Worm (Caenorhabditis elegans) whole organism, mixed stage, embryonic: Measurements from ENCODE around the gene F54D10.8.

Experiments
- M03D4.4 ChIP-seq: sonication (generic microtip); optimal IDR thresholded peaks from 2 replicates; lab custom pipeline; 2017; ENCODE audit warnings: mild to moderate bottlenecking, missing genetic modification characterization, missing compliant biosample characterization
- bed-3 ChIP-seq: fragments of 200-800 bp; sonication (Bioruptor generic); optimal IDR thresholded peaks from 3 replicates; lab custom pipeline; 2018; ENCODE audit warnings: mild to moderate bottlenecking, missing genetic modification characterization, moderate library complexity, missing compliant biosample characterization
- blmp-1 ChIP-seq: fragments of 150-350 bp; optimal IDR thresholded peaks from 2 replicates; lab custom pipeline; 2014; ENCODE audit warnings: missing biosample characterization, missing genetic modification characterization
- ceh-83 ChIP-seq: fragments of 200-800 bp; sonication (Bioruptor generic); optimal IDR thresholded peaks from 2 replicates; lab custom pipeline; 2018; ENCODE audit warnings: mild to moderate bottlenecking, missing genetic modification characterization, missing compliant biosample characterization
- drap-1 ChIP-seq: fragments of 200-800 bp; sonication (Bioruptor generic); optimal IDR thresholded peaks from 3 replicates; lab custom pipeline; 2018; ENCODE audit warnings: mild to moderate bottlenecking, missing genetic modification characterization, missing compliant biosample characterization
- flh-1 ChIP-seq: fragments of 200-800 bp; sonication (Bioruptor generic); optimal IDR thresholded peaks from 2 replicates; lab custom pipeline; 2018; ENCODE audit warnings: mild to moderate bottlenecking, missing genetic modification characterization, moderate library complexity, missing compliant biosample characterization
- ham-2 ChIP-seq: fragments of 200-800 bp; sonication (Bioruptor generic); optimal IDR thresholded peaks from 2 replicates; lab custom pipeline; 2018; ENCODE audit warnings: mild to moderate bottlenecking, missing genetic modification characterization, missing compliant biosample characterization
- hlh-1 ChIP-seq: fragments of 150-350 bp; optimal IDR thresholded peaks from 2 replicates; lab custom pipeline; 2014; ENCODE audit warnings: missing biosample characterization, missing genetic modification reagents, missing genetic modification characterization
- lin-32 ChIP-seq: fragments of 200-800 bp; sonication (Bioruptor generic); optimal IDR thresholded peaks from 2 replicates; lab custom pipeline; 2018; ENCODE audit warnings: mild to moderate bottlenecking, missing genetic modification characterization, missing compliant biosample characterization
- lsy-2 ChIP-seq: fragments of 150-350 bp; optimal IDR thresholded peaks from 2 replicates; lab custom pipeline; 2014; ENCODE audit warnings: missing biosample characterization, missing genetic modification characterization
- mab-5 ChIP-seq: fragments of 150-350 bp; optimal IDR thresholded peaks from 2 replicates; lab custom pipeline; 2014; ENCODE audit warnings: missing biosample characterization, missing genetic modification characterization
- mep-1 ChIP-seq: fragments of 150-350 bp; optimal IDR thresholded peaks from 2 replicates; lab custom pipeline; 2017; ENCODE audit warnings: missing biosample characterization, missing genetic modification reagents, missing genetic modification characterization, inconsistent platforms
- mls-2 ChIP-seq: sonication (generic microtip); optimal IDR thresholded peaks from 2 replicates; lab custom pipeline; 2016; ENCODE audit warnings: mild to moderate bottlenecking, missing genetic modification characterization, moderate library complexity, missing compliant biosample characterization
- nhr-12 ChIP-seq: fragments of 150-350 bp; optimal IDR thresholded peaks from 2 replicates; lab custom pipeline; 2014; ENCODE audit warnings: missing biosample characterization, missing genetic modification characterization
- nhr-2 ChIP-seq: fragments of 150-350 bp; optimal IDR thresholded peaks from 2 replicates; lab custom pipeline; 2014; ENCODE audit warnings: missing biosample characterization, missing genetic modification characterization
- nhr-237 ChIP-seq: fragments of 150-350 bp; optimal IDR thresholded peaks from 2 replicates; lab custom pipeline; 2014; ENCODE audit warnings: missing biosample characterization, missing genetic modification characterization
- nhr-28 ChIP-seq: fragments of 150-350 bp; optimal IDR thresholded peaks from 2 replicates; lab custom pipeline; 2014; ENCODE audit warnings: missing biosample characterization, missing genetic modification characterization
- nhr-76 ChIP-seq: sonication (generic microtip); optimal IDR thresholded peaks from 2 replicates; lab custom pipeline; 2017; ENCODE audit warnings: missing biosample characterization, missing genetic modification characterization
- pha-4 ChIP-seq: fragments of 150-350 bp; optimal IDR thresholded peaks from 2 replicates; lab custom pipeline; 2018; ENCODE audit warnings: missing biosample characterization, missing genetic modification reagents, missing genetic modification characterization
- snpc-4 ChIP-seq: fragments of 150-350 bp; optimal IDR thresholded peaks from 2 replicates; lab custom pipeline; 2014; ENCODE audit warnings: missing biosample characterization, missing genetic modification characterization
- tbx-8 ChIP-seq: fragments of 200-800 bp; sonication (Bioruptor generic); optimal IDR thresholded peaks from 2 replicates; lab custom pipeline; 2018; ENCODE audit warnings: mild to moderate bottlenecking, missing genetic modification characterization, moderate library complexity, missing compliant biosample characterization
- unc-120 ChIP-seq: sonication (generic microtip); optimal IDR thresholded peaks from 2 replicates; lab custom pipeline; 2017; ENCODE audit warnings: missing genetic modification characterization, missing compliant biosample characterization; ENCODE audit not compliant: poor library complexity, severe bottlenecking
- unc-39 ChIP-seq: fragments of 150-350 bp; optimal IDR thresholded peaks from 2 replicates; lab custom pipeline; 2014; ENCODE audit warnings: missing biosample characterization, missing genetic modification characterization
- unc-62 ChIP-seq: fragments of 150-350 bp; optimal IDR thresholded peaks from 2 replicates; lab custom pipeline; 2014; ENCODE audit warnings: missing biosample characterization, missing genetic modification reagents, missing genetic modification characterization
- ztf-11 ChIP-seq: fragments of 150-350 bp; optimal IDR thresholded peaks from 2 replicates; lab custom pipeline; 2014; ENCODE audit warnings: missing biosample characterization, missing genetic modification characterization

The F54D10.8 gene

DNA sequence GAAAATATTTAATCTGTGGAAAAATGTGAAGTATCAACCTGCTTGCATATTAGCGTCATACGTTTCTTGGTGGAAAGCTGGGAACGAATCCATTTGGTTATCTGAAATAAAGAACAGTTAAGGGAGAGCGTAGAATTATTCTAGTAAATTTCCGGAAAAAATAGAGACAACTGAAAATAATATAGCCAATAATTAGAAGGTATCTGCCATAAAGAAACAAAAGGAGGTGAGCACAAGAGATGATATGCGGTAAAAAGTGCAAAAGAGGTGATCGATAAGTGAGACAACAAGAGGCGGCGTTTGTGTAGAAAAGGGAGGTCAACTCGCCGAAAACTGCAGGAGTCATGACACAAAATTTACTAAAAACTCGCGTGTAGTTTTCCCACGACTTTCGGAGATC, 48.2 kb downstream of the F54D10.8 start, which contains the start of gene T24E12.11:
Gene T24E12.11, minus strand, starts transcription at position 101 of the 400 bp plus-strand sequence.
- TF ChIP-seq M03D4.4 (tag; lab: Kevin White, UChicago) (no peak), lin-32 (GFP tag; lab: Kevin White, UChicago) (no peak), drap-1 (no peak), ham-2 (GFP tag; lab: Kevin White, UChicago) (no peak), bed-3 (no peak), ceh-83 (no peak), nhr-12 (tag; lab: Kevin White, UChicago) (no peak), tbx-8 (GFP tag; lab: Kevin White, UChicago) (no peak), snpc-4 (no peak), pha-4 (no peak), nhr-237 (tag; lab: Kevin White, UChicago) (no peak), flh-1 (GFP tag; lab: Kevin White, UChicago) (no peak), mls-2 (tag; lab: Kevin White, UChicago) (no peak), lsy-2 (tag; lab: Kevin White, UChicago) (no peak)

DNA sequence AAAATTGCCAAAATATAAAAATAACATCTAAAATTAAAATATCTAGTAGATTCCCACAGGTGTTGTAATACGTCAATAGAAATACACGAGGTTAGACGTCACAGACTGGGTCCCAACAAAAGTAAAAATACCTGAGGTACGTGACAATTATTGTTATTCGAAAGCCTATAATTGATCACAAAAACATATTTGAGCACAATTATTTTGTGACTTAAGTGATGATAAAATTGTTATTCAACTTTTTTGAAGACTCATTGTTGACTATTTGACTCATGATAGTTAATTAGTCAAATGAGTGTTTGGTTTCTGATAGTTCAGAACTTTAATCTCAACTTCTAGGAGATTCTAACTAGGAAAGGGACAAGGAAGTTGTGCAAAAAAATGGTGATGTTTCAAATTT, 49.9 kb downstream of the F54D10.8 start:
- TF ChIP-seq ceh-83 (no peak), ztf-11 (no peak), pha-4 (no peak), unc-39 (tag; lab: Kevin White, UChicago) (no peak), nhr-76 (tag; lab: Kevin White, UChicago) (no peak), nhr-2 (tag; lab: Kevin White, UChicago) (no peak), mep-1 (tag; lab: Kevin White, UChicago) (no peak), M03D4.4 (tag; lab: Kevin White, UChicago) (no peak), ham-2 (GFP tag; lab: Kevin White, UChicago) (no peak), blmp-1 (tag; lab: Kevin White, UChicago) (no peak)

DNA sequence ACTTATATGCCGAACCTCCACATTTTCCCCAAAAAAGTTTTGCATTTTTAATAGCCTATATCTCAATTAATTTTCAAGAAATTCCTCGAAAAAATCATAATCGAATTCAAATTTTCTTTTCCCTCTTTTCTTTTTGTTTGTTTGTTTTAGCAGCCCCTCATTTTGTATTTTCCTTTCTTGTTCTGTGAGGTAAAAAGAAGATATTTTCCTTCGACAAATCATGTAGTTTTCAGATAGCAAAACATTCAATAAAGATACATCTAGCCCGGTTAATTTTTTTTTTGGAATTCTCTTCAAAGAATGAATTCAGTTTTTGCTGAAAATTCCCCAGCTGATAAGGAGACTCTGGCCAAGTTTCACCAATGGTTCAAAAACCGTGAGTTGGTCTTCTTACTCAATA, 52.0 kb downstream of the F54D10.8 start, which contains the start of gene T24E12.3:
Gene T24E12.3, plus strand, starts transcription at position 301 of the 400 bp plus-strand sequence.
- TF ChIP-seq nhr-237 (tag; lab: Kevin White, UChicago), result no peak
- TF ChIP-seq mab-5 (tag; lab: Kevin White, UChicago), result no peak
- no peak for TF ChIP-seq mls-2 (tag; lab: Kevin White, UChicago)
- TF ChIP-seq unc-62 (GFP tag; lab: Kevin White, UChicago), result no peak
- no peak for TF ChIP-seq mep-1 (tag; lab: Kevin White, UChicago)
- TF ChIP-seq nhr-2 (tag; lab: Kevin White, UChicago), result no peak
- no peak for TF ChIP-seq unc-120 (tag; lab: Kevin White, UChicago)
- TF ChIP-seq nhr-28, result no peak
- TF ChIP-seq pha-4, result no peak
- no peak for TF ChIP-seq hlh-1 (tag; lab: Kevin White, UChicago)
- no peak for TF ChIP-seq lin-32 (GFP tag; lab: Kevin White, UChicago)
- TF ChIP-seq, all 35 proteins: peak for 0
